Worm (Caenorhabditis elegans) whole organism, L1 larva: ENCODE measurements around the gene B0416.10.

Experiments
- C04F5.9 ChIP-seq: sonication (generic microtip); optimal IDR thresholded peaks from 2 replicates; lab custom pipeline; 2016; ENCODE audit warnings: missing genetic modification characterization, missing compliant biosample characterization
- C34B4.2 ChIP-seq: sonication (generic microtip); optimal IDR thresholded peaks from 2 replicates; lab custom pipeline; 2017; ENCODE audit warnings: mild to moderate bottlenecking, missing genetic modification characterization, missing compliant biosample characterization
- Y116A8C.19 ChIP-seq: sonication (generic microtip); optimal IDR thresholded peaks from 2 replicates; lab custom pipeline; 2016; ENCODE audit warnings: missing compliant biosample characterization, missing genetic modification characterization, borderline replicate concordance
- aha-1 ChIP-seq: fragments of 150-350 bp; optimal IDR thresholded peaks from 2 replicates; lab custom pipeline; 2014; ENCODE audit warnings: missing biosample characterization, missing genetic modification characterization
- alr-1 ChIP-seq: fragments of 200-800 bp; sonication (Bioruptor generic); optimal IDR thresholded peaks from 2 replicates; lab custom pipeline; 2018; ENCODE audit warnings: borderline replicate concordance, mild to moderate bottlenecking, missing genetic modification characterization, missing compliant biosample characterization
- aly-2 ChIP-seq: fragments of 150-350 bp; optimal IDR thresholded peaks from 2 replicates; lab custom pipeline; 2014; ENCODE audit warnings: missing biosample characterization, missing genetic modification characterization
- blmp-1 ChIP-seq: fragments of 150-350 bp; optimal IDR thresholded peaks from 2 replicates; lab custom pipeline; 2014; ENCODE audit warnings: missing biosample characterization, missing genetic modification characterization
- ceh-63 ChIP-seq: fragments of 200-800 bp; sonication (Bioruptor generic); optimal IDR thresholded peaks from 2 replicates; lab custom pipeline; 2018; ENCODE audit warnings: mild to moderate bottlenecking, missing genetic modification characterization, missing compliant biosample characterization
- ceh-8 ChIP-seq: fragments of 200-800 bp; sonication (Bioruptor generic); optimal IDR thresholded peaks from 2 replicates; lab custom pipeline; 2018; ENCODE audit warnings: mild to moderate bottlenecking, missing genetic modification characterization, moderate library complexity, missing compliant biosample characterization
- ces-1 ChIP-seq: fragments of 150-350 bp; optimal IDR thresholded peaks from 2 replicates; lab custom pipeline; 2014; ENCODE audit warnings: missing biosample characterization, missing genetic modification reagents, missing genetic modification characterization
- efl-1 ChIP-seq, 4 experiments: fragments of 150-350 bp; optimal IDR thresholded peaks in 3 of 4; peaks in 1 of 4; 1 replicate in 1 of 4; 2 replicates in 3 of 4; lab custom pipeline; 2014; ENCODE audit warnings: missing biosample characterization in 2 of 4, missing genetic modification characterization in 2 of 4, missing genetic modification reagents in 2 of 4
- efl-3 ChIP-seq: fragments of 200-800 bp; sonication (Bioruptor generic); optimal IDR thresholded peaks from 2 replicates; lab custom pipeline; 2018; ENCODE audit warnings: mild to moderate bottlenecking, missing genetic modification characterization, missing compliant biosample characterization
- egl-13 ChIP-seq: sonication (generic microtip); optimal IDR thresholded peaks from 2 replicates; lab custom pipeline; 2016; ENCODE audit warnings: missing genotype, missing genetic modification reagents, missing genetic modification characterization, missing compliant biosample characterization
- elt-3 ChIP-seq, 6 experiments: fragments of 150-350 bp in 1 of 6; sonication (generic microtip); optimal IDR thresholded peaks; 2 replicates each; lab custom pipeline; 2017 to 2018; ENCODE audit warnings: missing biosample characterization in 6 of 6, missing genetic modification characterization in 6 of 6, inconsistent platforms in 1 of 6
- fkh-10 ChIP-seq: sonication (generic microtip); optimal IDR thresholded peaks from 2 replicates; lab custom pipeline; 2017; ENCODE audit warnings: missing biosample characterization, missing genetic modification reagents, missing genetic modification characterization
- fkh-4 ChIP-seq: sonication (generic microtip); optimal IDR thresholded peaks from 2 replicates; lab custom pipeline; 2016; ENCODE audit warnings: missing compliant biosample characterization, missing genetic modification characterization, borderline replicate concordance
- fos-1 ChIP-seq: fragments of 150-350 bp; optimal IDR thresholded peaks from 2 replicates; lab custom pipeline; 2014; ENCODE audit warnings: missing biosample characterization, missing genetic modification characterization
- grh-1 ChIP-seq: fragments of 200-800 bp; sonication (Bioruptor generic); IDR thresholded peaks from 2 replicates; pipeline ENCODE4 v1.3.6; 2022; ENCODE audit warnings: missing genetic modification reagents, missing genetic modification characterization, missing compliant biosample characterization
- isw-1 ChIP-seq: fragments of 200-800 bp; sonication (Bioruptor generic); IDR thresholded peaks from 2 replicates; pipeline ENCODE4 v1.3.6; 2022; ENCODE audit warnings: missing genetic modification characterization, missing compliant biosample characterization
- lin-13 ChIP-seq: fragments of 150-350 bp; optimal IDR thresholded peaks from 2 replicates; lab custom pipeline; 2014; ENCODE audit warnings: missing biosample characterization, missing genetic modification reagents, missing genetic modification characterization
- lin-14 ChIP-seq: fragments of 200-800 bp; sonication (Bioruptor generic); optimal IDR thresholded peaks from 2 replicates; lab custom pipeline; 2018; ENCODE audit warnings: mild to moderate bottlenecking, missing genetic modification characterization, moderate library complexity, missing compliant biosample characterization
- lin-35 ChIP-seq, 2 experiments: fragments of 150-350 bp; optimal IDR thresholded peaks; 2 replicates each; lab custom pipeline; 2014; ENCODE audit warnings: missing biosample characterization in 2 of 2, missing genetic modification characterization in 2 of 2, missing genetic modification reagents in 2 of 2
- mab-9 ChIP-seq: fragments of 200-800 bp; sonication (Bioruptor generic); IDR thresholded peaks from 2 replicates; pipeline ENCODE4 v1.3.6; 2022; ENCODE audit warnings: missing genetic modification reagents, missing genetic modification characterization, missing compliant biosample characterization
- mef-2 ChIP-seq: fragments of 150-350 bp; optimal IDR thresholded peaks from 2 replicates; lab custom pipeline; 2014; ENCODE audit warnings: missing biosample characterization, missing genetic modification characterization
- mep-1 ChIP-seq: fragments of 150-350 bp; optimal IDR thresholded peaks from 2 replicates; lab custom pipeline; 2014; ENCODE audit warnings: missing biosample characterization, missing genetic modification characterization
- nhr-19 ChIP-seq: fragments of 200-800 bp; sonication (Bioruptor generic); conservative IDR thresholded peaks from 2 replicates; pipeline ENCODE4 v1.3.6; 2022; ENCODE audit warnings: missing genetic modification characterization, missing compliant biosample characterization
- nhr-28 ChIP-seq: fragments of 150-350 bp; optimal IDR thresholded peaks from 2 replicates; lab custom pipeline; 2014; ENCODE audit warnings: missing biosample characterization, missing genetic modification characterization
- nhr-77 ChIP-seq: fragments of 150-350 bp; optimal IDR thresholded peaks from 2 replicates; lab custom pipeline; 2014; ENCODE audit warnings: missing biosample characterization, missing genetic modification characterization
- nhr-84 ChIP-seq: sonication (generic microtip); optimal IDR thresholded peaks from 2 replicates; lab custom pipeline; 2017; ENCODE audit warnings: missing biosample characterization, missing genetic modification characterization
- nhr-90 ChIP-seq: sonication (generic microtip); optimal IDR thresholded peaks from 2 replicates; lab custom pipeline; 2016; ENCODE audit warnings: mild to moderate bottlenecking, missing genetic modification characterization, missing compliant biosample characterization; ENCODE audit not compliant: poor library complexity
- pag-3 ChIP-seq: sonication (generic microtip); optimal IDR thresholded peaks from 2 replicates; lab custom pipeline; 2017; ENCODE audit warnings: missing genetic modification characterization, mild to moderate bottlenecking, missing compliant biosample characterization, antibody characterized with exemption, borderline replicate concordance; ENCODE audit not compliant: insufficient read depth
- pqm-1 ChIP-seq: sonication (generic microtip); optimal IDR thresholded peaks from 3 replicates; lab custom pipeline; 2017; ENCODE audit warnings: missing biosample characterization, missing genetic modification characterization
- rnt-1 ChIP-seq: sonication (generic microtip); optimal IDR thresholded peaks from 2 replicates; lab custom pipeline; 2016; ENCODE audit warnings: mild to moderate bottlenecking, missing genetic modification characterization, moderate library complexity, missing compliant biosample characterization
- skn-1 ChIP-seq: fragments of 150-350 bp; optimal IDR thresholded peaks from 2 replicates; lab custom pipeline; 2014; ENCODE audit warnings: missing biosample characterization, missing genetic modification characterization
- snpc-4 ChIP-seq: fragments of 150-350 bp; optimal IDR thresholded peaks from 2 replicates; lab custom pipeline; 2014; ENCODE audit warnings: missing biosample characterization, missing genetic modification characterization
- swsn-7 ChIP-seq: sonication (generic microtip); optimal IDR thresholded peaks from 2 replicates; lab custom pipeline; 2016; ENCODE audit warnings: missing genetic modification characterization, missing compliant biosample characterization
- tbx-2 ChIP-seq: sonication (generic microtip); optimal IDR thresholded peaks from 2 replicates; lab custom pipeline; 2016; ENCODE audit warnings: missing genetic modification characterization, missing compliant biosample characterization
- tlp-1 ChIP-seq: fragments of 150-350 bp; optimal IDR thresholded peaks from 2 replicates; lab custom pipeline; 2014; ENCODE audit warnings: missing biosample characterization, missing genetic modification characterization
- unc-130 ChIP-seq: fragments of 150-350 bp; optimal IDR thresholded peaks from 2 replicates; lab custom pipeline; 2017; ENCODE audit warnings: missing biosample characterization, missing genetic modification characterization, inconsistent platforms
- unc-62 ChIP-seq: fragments of 150-350 bp; optimal IDR thresholded peaks from 2 replicates; lab custom pipeline; 2014; ENCODE audit warnings: missing biosample characterization, missing genetic modification reagents, missing genetic modification characterization
- unc-86 ChIP-seq: sonication (generic microtip); optimal IDR thresholded peaks from 2 replicates; lab custom pipeline; 2016; ENCODE audit warnings: missing genetic modification characterization, missing compliant biosample characterization
- unc-98 ChIP-seq: fragments of 200-800 bp; sonication (Bioruptor generic); IDR thresholded peaks from 2 replicates; pipeline ENCODE4 v1.3.6; 2022; ENCODE audit warnings: missing genetic modification characterization, missing compliant biosample characterization
- vab-15 ChIP-seq: sonication (generic microtip); optimal IDR thresholded peaks from 2 replicates; lab custom pipeline; 2017; ENCODE audit warnings: missing genotype, mild to moderate bottlenecking, missing genetic modification characterization, missing compliant biosample characterization
- zag-1 ChIP-seq: fragments of 150-350 bp; optimal IDR thresholded peaks from 2 replicates; lab custom pipeline; 2014; ENCODE audit warnings: missing biosample characterization, missing genetic modification characterization
- zip-4 ChIP-seq: fragments of 200-800 bp; sonication (Bioruptor generic); optimal IDR thresholded peaks from 2 replicates; lab custom pipeline; 2018; ENCODE audit warnings: mild to moderate bottlenecking, missing genetic modification characterization, moderate library complexity, missing compliant biosample characterization
- ztf-11 ChIP-seq, 2 experiments: sonication (generic microtip); optimal IDR thresholded peaks; 2 replicates each; lab custom pipeline; 2016 to 2017; ENCODE audit warnings: missing genetic modification characterization in 2 of 2, missing biosample characterization in 1 of 2, missing compliant biosample characterization in 1 of 2
- ztf-4 ChIP-seq: fragments of 150-350 bp; optimal IDR thresholded peaks from 2 replicates; lab custom pipeline; 2014; ENCODE audit warnings: missing biosample characterization, missing genetic modification characterization

B0416.10 gene

ce11 chrX:9228441-9228840 lies 46.0 kb downstream of the B0416.10 start (continued):
- TF ChIP-seq rnt-1 (tag; lab: Kevin White, UChicago) (peak; percentile 37), zip-4 (no peak), unc-62 (GFP tag; lab: Kevin White, UChicago) (no peak), nhr-90 (tag; lab: Kevin White, UChicago) (peak; percentile 2), mab-9 (GFP tag; lab: Robert Waterston, UW) (no peak), aha-1 (no peak), fkh-4 (tag; lab: Kevin White, UChicago) (no peak), lin-14 (GFP tag; lab: Kevin White, UChicago) (peak; percentile 84), lin-13 (GFP tag; lab: Kevin White, UChicago) (no peak), C04F5.9 (tag; lab: Kevin White, UChicago) (no peak), fkh-10 (GFP tag; lab: Kevin White, UChicago) (no peak), mep-1 (no peak), ces-1 (GFP tag; lab: Kevin White, UChicago) (no peak), efl-1 (optimal IDR thresholded peaks at IDR 0.05; lab: Kevin White, UChicago) (no peak), efl-1 (GFP tag; optimal IDR thresholded peaks at IDR 0.05 in 1 of 2; lab: Kevin White, UChicago) (no peak)
- TF ChIP-seq, all 84 proteins: peak for 9

- TF ChIP-seq mef-2 (tag; lab: Kevin White, UChicago), result no peak
- no peak for TF ChIP-seq C04F5.9 (tag; lab: Kevin White, UChicago)
- peak in 1 of 6 experiments; percentile 9 for TF ChIP-seq elt-3 (tag; optimal IDR thresholded peaks at IDR 0.05; lab: Kevin White, UChicago)
- TF ChIP-seq skn-1 (tag; lab: Kevin White, UChicago), result peak; percentile 21
- peak; percentile 87 for TF ChIP-seq blmp-1
- TF ChIP-seq snpc-4, result no peak
- TF ChIP-seq efl-3, result no peak
- peak; percentile 39 for TF ChIP-seq lin-14 (GFP tag; lab: Kevin White, UChicago)
- no peak for TF ChIP-seq nhr-84 (tag; lab: Kevin White, UChicago)
- peak; percentile 32 for TF ChIP-seq mep-1
Measured at ce11 chrX:9226904-9227303, 47.6 kb downstream of the B0416.10 start.

- TF ChIP-seq unc-86 (tag; lab: Kevin White, UChicago) (no peak), zag-1 (tag; lab: Kevin White, UChicago) (no peak), Y116A8C.19 (no peak), rnt-1 (tag; lab: Kevin White, UChicago) (peak; percentile 49), grh-1 (GFP tag; lab: Robert Waterston, UW) (peak; percentile 44; the same call in 1 of the 2 replicates), tbx-2 (tag; lab: Kevin White, UChicago) (peak; percentile 34), nhr-19 (GFP tag; lab: Robert Waterston, UW) (peak; percentile 31), alr-1 (tag; lab: Kevin White, UChicago) (no peak), aha-1 (no peak), aly-2 (no peak), mep-1 (no peak), pag-3 (tag; lab: Kevin White, UChicago) (no peak), ceh-8 (no peak), lin-35 (GFP tag; optimal IDR thresholded peaks at IDR 0.05; lab: Kevin White, UChicago) (peak; percentile 18 to 53), zip-4 (no peak), nhr-84 (tag; lab: Kevin White, UChicago) (no peak), snpc-4 (no peak), fos-1 (tag; lab: Kevin White, UChicago) (no peak), ztf-4 (tag; lab: Kevin White, UChicago) (no peak), ztf-11 (tag; optimal IDR thresholded peaks at IDR 0.05; lab: Kevin White, UChicago) (no peak), unc-98 (GFP tag; lab: Robert Waterston, UW) (no peak), mab-9 (GFP tag; lab: Robert Waterston, UW) (no peak), ces-1 (GFP tag; lab: Kevin White, UChicago) (no peak), nhr-77 (tag; lab: Kevin White, UChicago) (no peak), tlp-1 (tag; lab: Kevin White, UChicago) (no peak), C34B4.2 (tag; lab: Kevin White, UChicago) (no peak), ceh-63 (GFP tag; lab: Kevin White, UChicago) (no peak), blmp-1 (peak; percentile 38), nhr-28 (tag; lab: Kevin White, UChicago) (no peak), isw-1 (no peak), C04F5.9 (tag; lab: Kevin White, UChicago) (no peak), egl-13 (tag; lab: Kevin White, UChicago) (no peak), vab-15 (tag; lab: Kevin White, UChicago) (no peak), swsn-7 (peak; percentile 17), unc-130 (tag; lab: Kevin White, UChicago) (no peak), pqm-1 (tag; lab: Kevin White, UChicago) (no peak), unc-62 (GFP tag; lab: Kevin White, UChicago) (no peak)
Measured at ce11 chrX:9225273-9225672, 49.2 kb downstream of the B0416.10 start.
